Worm (Caenorhabditis elegans): ENCODE data around the gene cpsf-2.

ce11 chrV:7187295-7187694 lies 8.3 kb downstream of the cpsf-2 start:
- TF ChIP-seq lin-15B (tag; optimal IDR thresholded peaks at IDR 0.05) (no peak), lin-39 (tag; optimal IDR thresholded peaks at IDR 0.05) (no peak), ztf-11 (tag; optimal IDR thresholded peaks at IDR 0.05) (no peak), ama-1 (optimal IDR thresholded peaks at IDR 0.05) (no peak), ceh-32 (tag; optimal IDR thresholded peaks at IDR 0.05; ENCODE audit: poor library complexity) (no peak), sdz-12 (GFP tag; optimal IDR thresholded peaks at IDR 0.05) (no peak), mdl-1 (tag; optimal IDR thresholded peaks at IDR 0.05) (no peak), mep-1 (tag; optimal IDR thresholded peaks at IDR 0.05) (no peak), nhr-237 (tag; optimal IDR thresholded peaks at IDR 0.05) (no peak), mxl-2 (GFP tag; conservative IDR thresholded peaks at IDR 0.05) (no peak), F44E2.7 (GFP tag; IDR thresholded peaks at IDR 0.05) (no peak)
